Fruit fly (Drosophila melanogaster) whole organism, embryonic: ENCODE measurements around the gene Pp1-87B.

Source experiments
- Atf-2 ChIP-seq: fragments of 200-800 bp; sonication (Bioruptor generic); optimal IDR thresholded peaks from 2 replicates; lab custom pipeline; 2016; ENCODE audit warnings: missing biosample characterization, missing genetic modification characterization
- Atf3 ChIP-seq: fragments of 200-800 bp; sonication (Bioruptor generic); optimal IDR thresholded peaks from 3 replicates; lab custom pipeline; 2016; ENCODE audit warnings: missing biosample characterization, missing genetic modification characterization
- CG10366 ChIP-seq: fragments of 200-800 bp; sonication (Bioruptor generic); IDR thresholded peaks from 2 replicates; pipeline ENCODE4 v1.3.6; 2022; ENCODE audit warnings: missing biosample characterization, missing genetic modification characterization
- CG11398 ChIP-seq: fragments of 200-800 bp; sonication (Bioruptor generic); optimal IDR thresholded peaks from 2 replicates; lab custom pipeline; 2016; ENCODE audit warnings: missing biosample characterization, missing genetic modification characterization
- CG13775 ChIP-seq: fragments of 200-800 bp; sonication (Bioruptor generic); optimal IDR thresholded peaks from 3 replicates; lab custom pipeline; 2017; ENCODE audit warnings: missing biosample characterization, mild to moderate bottlenecking, missing genetic modification characterization
- CG15601 ChIP-seq: fragments of 200-800 bp; sonication (Bioruptor generic); optimal IDR thresholded peaks from 3 replicates; lab custom pipeline; 2019; ENCODE audit warnings: missing biosample characterization, mild to moderate bottlenecking, missing genetic modification characterization, moderate library complexity
- CG17802 ChIP-seq: fragments of 200-800 bp; sonication (Bioruptor generic); optimal IDR thresholded peaks from 2 replicates; lab custom pipeline; 2018; ENCODE audit warnings: missing biosample characterization, mild to moderate bottlenecking, missing genetic modification characterization, moderate library complexity
- CG2116 ChIP-seq: fragments of 200-800 bp; sonication (Bioruptor generic); optimal IDR thresholded peaks from 3 replicates; lab custom pipeline; 2018; ENCODE audit warnings: missing biosample characterization, mild to moderate bottlenecking, missing genetic modification characterization
- CG2678 ChIP-seq: fragments of 200-800 bp; sonication (Bioruptor generic); optimal IDR thresholded peaks from 3 replicates; lab custom pipeline; 2019; ENCODE audit warnings: missing biosample characterization, mild to moderate bottlenecking, missing genetic modification characterization, moderate library complexity
- CG30403 ChIP-seq: fragments of 200-800 bp; sonication (Bioruptor generic); optimal IDR thresholded peaks from 3 replicates; lab custom pipeline; 2016; ENCODE audit warnings: missing biosample characterization, missing genetic modification characterization
- CG31441 ChIP-seq: fragments of 200-800 bp; sonication (Bioruptor generic); IDR thresholded peaks from 2 replicates; pipeline ENCODE4 v1.3.6; 2022; ENCODE audit warnings: missing biosample characterization, missing genetic modification characterization
- CG32532 ChIP-seq: fragments of 200-800 bp; sonication (Bioruptor generic); IDR thresholded peaks from 2 replicates; pipeline ENCODE4 v1.3.6; 2022; ENCODE audit warnings: missing biosample characterization, missing genetic modification characterization
- CG3726 ChIP-seq: fragments of 200-800 bp; sonication (Bioruptor generic); IDR thresholded peaks from 3 replicates; pipeline ENCODE4, ENCODE4 v1.3.6; 2022; ENCODE audit warnings: missing biosample characterization, missing genetic modification characterization
- CG42726 ChIP-seq: fragments of 200-800 bp; sonication (Bioruptor generic); IDR thresholded peaks from 2 replicates; pipeline ENCODE4 v1.3.6; 2022; ENCODE audit warnings: missing biosample characterization, missing genetic modification characterization; ENCODE audit not compliant: partially characterized antibody
- CG4360 ChIP-seq: fragments of 200-800 bp; sonication (Bioruptor generic); IDR thresholded peaks from 2 replicates; pipeline ENCODE4 v1.3.6; 2022; ENCODE audit warnings: missing biosample characterization, missing genetic modification characterization
- CG43689 ChIP-seq: fragments of 200-800 bp; sonication (Bioruptor generic); IDR thresholded peaks from 2 replicates; pipeline ENCODE4 v1.3.6; 2022; ENCODE audit warnings: missing biosample characterization, missing genetic modification characterization
- CG6765 ChIP-seq: fragments of 200-800 bp; sonication (Bioruptor generic); optimal IDR thresholded peaks from 3 replicates; lab custom pipeline; 2017; ENCODE audit warnings: missing biosample characterization, mild to moderate bottlenecking, missing genetic modification characterization
- D ChIP-seq, 2 experiments: fragments of 200-800 bp in 1 of 2; fragments of >200 bp in 1 of 2; sonication (Bioruptor generic) in 1 of 2; optimal IDR thresholded peaks; 2 replicates in 1 of 2; 3 replicates in 1 of 2; lab custom pipeline; 2017; ENCODE audit warnings: mild to moderate bottlenecking in 1 of 2, missing biosample characterization in 1 of 2, missing genetic modification characterization in 1 of 2, missing genetic modification reagents in 1 of 2
- Eip74EF ChIP-seq, 2 experiments: fragments of 200-800 bp in 1 of 2; fragments of >200 bp in 1 of 2; sonication (Bioruptor generic) in 1 of 2; optimal IDR thresholded peaks; 2 replicates each; lab custom pipeline; 2017 to 2019; ENCODE audit warnings: missing biosample characterization in 2 of 2, missing genetic modification characterization in 2 of 2, mild to moderate bottlenecking in 1 of 2, moderate library complexity in 1 of 2
- MTF-1 ChIP-seq: fragments of 200-800 bp; sonication (Bioruptor generic); optimal IDR thresholded peaks from 2 replicates; lab custom pipeline; 2018; ENCODE audit warnings: missing biosample characterization, mild to moderate bottlenecking, missing genetic modification characterization, borderline replicate concordance
- Mrtf ChIP-seq: fragments of 200-800 bp; sonication (Bioruptor generic); IDR thresholded peaks from 3 replicates; pipeline ENCODE4 v1.3.6; 2022; ENCODE audit warnings: missing biosample characterization, missing genetic modification characterization
- Nf-YB ChIP-seq: fragments of 200-800 bp; sonication (Bioruptor generic); optimal IDR thresholded peaks from 3 replicates; lab custom pipeline; 2019; ENCODE audit warnings: missing biosample characterization, mild to moderate bottlenecking, missing genetic modification characterization, moderate library complexity
- Ssrp ChIP-seq: fragments of 200-800 bp; sonication (Bioruptor generic); optimal IDR thresholded peaks from 2 replicates; lab custom pipeline; 2018; ENCODE audit warnings: missing biosample characterization, mild to moderate bottlenecking, missing genetic modification characterization, moderate library complexity
- ase ChIP-seq: fragments of 200-800 bp; sonication (Bioruptor generic); IDR thresholded peaks from 3 replicates; pipeline ENCODE4 v1.3.6; 2022; ENCODE audit warnings: missing biosample characterization, missing genetic modification characterization
- ato ChIP-seq: fragments of 200-800 bp; sonication (Bioruptor generic); IDR thresholded peaks from 2 replicates; pipeline ENCODE4 v1.3.6; 2022; ENCODE audit warnings: missing biosample characterization, missing genetic modification characterization; ENCODE audit not compliant: partially characterized antibody
- bsh ChIP-seq, 2 experiments: fragments of 200-800 bp; sonication (Bioruptor generic); optimal IDR thresholded peaks; 2 replicates each; lab custom pipeline; 2017 to 2018; ENCODE audit warnings: mild to moderate bottlenecking in 2 of 2, missing biosample characterization in 2 of 2, missing genetic modification characterization in 2 of 2, moderate library complexity in 1 of 2
- chm ChIP-seq: fragments of 200-800 bp; sonication (Bioruptor generic); IDR thresholded peaks from 2 replicates; pipeline ENCODE4 v1.3.6; 2022; ENCODE audit warnings: missing biosample characterization, missing genetic modification characterization
- corto ChIP-seq: fragments of 200-800 bp; sonication (Bioruptor generic); optimal IDR thresholded peaks from 2 replicates; lab custom pipeline; 2016; ENCODE audit warnings: missing biosample characterization, mild to moderate bottlenecking, missing genetic modification characterization, moderate library complexity
- dati ChIP-seq: fragments of 200-800 bp; sonication (Bioruptor generic); IDR thresholded peaks from 2 replicates; pipeline ENCODE4 v1.3.6; 2022; ENCODE audit warnings: missing biosample characterization, missing genetic modification characterization
- disco-r ChIP-seq: fragments of 200-800 bp; sonication (Bioruptor generic); optimal IDR thresholded peaks from 2 replicates; lab custom pipeline; 2016; ENCODE audit warnings: missing biosample characterization, missing genetic modification characterization
- eve ChIP-seq, 2 experiments: fragments of >200 bp; optimal IDR thresholded peaks; 2 replicates each; lab custom pipeline; 2017; ENCODE audit warnings: missing biosample characterization in 2 of 2, missing genetic modification characterization in 2 of 2
- gcm ChIP-seq: fragments of 200-800 bp; sonication (Bioruptor generic); optimal IDR thresholded peaks from 2 replicates; lab custom pipeline; 2019; ENCODE audit warnings: missing biosample characterization, mild to moderate bottlenecking, missing genetic modification characterization, moderate library complexity
- hth ChIP-seq: fragments of >200 bp; optimal IDR thresholded peaks from 2 replicates; lab custom pipeline; 2017; ENCODE audit warnings: inconsistent platforms
- lola ChIP-seq, 3 experiments: fragments of >200 bp in 2 of 3; fragments of 200-800 bp in 1 of 3; sonication (Bioruptor generic) in 1 of 3; optimal IDR thresholded peaks; 2 replicates each; lab custom pipeline; 2017 to 2019; ENCODE audit warnings: missing biosample characterization in 3 of 3, missing genetic modification characterization in 3 of 3, mild to moderate bottlenecking in 1 of 3, moderate library complexity in 1 of 3
- odd ChIP-seq: fragments of 200-800 bp; sonication (Bioruptor generic); optimal IDR thresholded peaks from 2 replicates; lab custom pipeline; 2017; ENCODE audit warnings: missing biosample characterization, mild to moderate bottlenecking, missing genetic modification characterization
- peb ChIP-seq: fragments of 200-800 bp; sonication (Bioruptor generic); IDR thresholded peaks from 2 replicates; pipeline ENCODE4 v1.3.6; 2022; ENCODE audit warnings: missing biosample characterization, missing genetic modification characterization
- pnt ChIP-seq: fragments of 200-800 bp; sonication (Bioruptor generic); optimal IDR thresholded peaks from 3 replicates; lab custom pipeline; 2016; ENCODE audit warnings: missing biosample characterization, missing genetic modification characterization
- pros ChIP-seq: fragments of 200-800 bp; sonication (Bioruptor generic); optimal IDR thresholded peaks from 3 replicates; lab custom pipeline; 2019; ENCODE audit warnings: missing biosample characterization, mild to moderate bottlenecking, missing genetic modification characterization, moderate library complexity
- ranshi ChIP-seq: fragments of 200-800 bp; sonication (Bioruptor generic); IDR thresholded peaks from 2 replicates; pipeline ENCODE4 v1.3.6; 2022; ENCODE audit warnings: missing biosample characterization, missing genetic modification characterization
- sc ChIP-seq, 3 experiments: fragments of >200 bp in 2 of 3; fragments of 200-800 bp in 1 of 3; sonication (Bioruptor generic) in 1 of 3; optimal IDR thresholded peaks; 2 replicates in 2 of 3; 3 replicates in 1 of 3; lab custom pipeline; 2017; ENCODE audit warnings: mild to moderate bottlenecking in 1 of 3, missing biosample characterization in 1 of 3, missing genetic modification characterization in 1 of 3, missing genetic modification reagents in 1 of 3
- schlank ChIP-seq: fragments of 200-800 bp; sonication (Bioruptor generic); optimal IDR thresholded peaks from 2 replicates; lab custom pipeline; 2018; ENCODE audit warnings: missing biosample characterization, mild to moderate bottlenecking, missing genetic modification characterization
- seq ChIP-seq: fragments of 200-800 bp; sonication (Bioruptor generic); IDR thresholded peaks from 2 replicates; pipeline ENCODE4 v1.3.6; 2022; ENCODE audit warnings: missing biosample characterization, missing genetic modification characterization
- sob ChIP-seq: fragments of 200-800 bp; sonication (Bioruptor generic); IDR thresholded peaks from 2 replicates; pipeline ENCODE4 v1.3.6; 2022; ENCODE audit warnings: missing biosample characterization, missing genetic modification characterization
- tll ChIP-seq, 2 experiments: fragments of 200-800 bp in 1 of 2; fragments of >200 bp in 1 of 2; sonication (Bioruptor generic) in 1 of 2; optimal IDR thresholded peaks; 2 replicates each; lab custom pipeline; 2017 to 2019; ENCODE audit warnings: missing biosample characterization in 2 of 2, missing genetic modification characterization in 2 of 2, mild to moderate bottlenecking in 1 of 2, moderate library complexity in 1 of 2
- tna ChIP-seq: fragments of 200-800 bp; sonication (Bioruptor generic); IDR thresholded peaks from 2 replicates; pipeline ENCODE4 v1.3.6; 2022; ENCODE audit warnings: missing biosample characterization, missing genetic modification characterization; ENCODE audit not compliant: partially characterized antibody
- tup ChIP-seq: fragments of 200-800 bp; sonication (Bioruptor generic); optimal IDR thresholded peaks from 2 replicates; lab custom pipeline; 2016; ENCODE audit warnings: missing biosample characterization, mild to moderate bottlenecking, missing genetic modification characterization, moderate library complexity
- vnd ChIP-seq: fragments of 200-800 bp; sonication (Bioruptor generic); IDR thresholded peaks from 3 replicates; pipeline ENCODE4 v1.3.6; 2022; ENCODE audit warnings: missing biosample characterization, missing genetic modification characterization; ENCODE audit not compliant: partially characterized antibody
- zen ChIP-seq: fragments of 200-800 bp; sonication (Bioruptor generic); optimal IDR thresholded peaks from 3 replicates; lab custom pipeline; 2018; ENCODE audit warnings: missing biosample characterization, mild to moderate bottlenecking, missing genetic modification characterization, moderate library complexity

Gene Pp1-87B

DNA sequence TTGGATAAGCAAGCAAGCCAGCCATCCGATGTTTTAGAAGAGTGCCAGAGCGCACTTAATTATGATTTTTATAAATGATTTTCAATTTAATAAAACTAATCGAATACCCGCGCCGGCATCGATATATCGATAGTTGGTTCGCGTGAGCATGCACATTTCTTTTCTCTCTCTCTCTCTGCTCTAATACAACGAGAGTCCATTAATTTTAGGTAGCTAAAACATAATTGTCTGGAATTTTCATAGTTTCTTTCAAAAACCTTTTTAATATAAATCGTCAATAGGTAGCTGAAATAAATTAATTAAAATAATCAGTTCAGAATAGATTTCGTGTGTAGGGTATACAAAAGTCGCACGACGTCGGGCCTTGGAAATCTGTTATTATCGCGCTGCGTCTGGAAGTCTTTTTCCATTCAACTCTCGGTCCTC lies 23.2 kb upstream of the Pp1-87B start, which contains the start of gene CG18549 (continued):
- TF ChIP-seq CG11398 (GFP tag; lab: Kevin White, UChicago) (peak; percentile 99), gcm (GFP tag; lab: Kevin White, UChicago) (peak; percentile 100), tll (GFP tag; optimal IDR thresholded peaks at IDR 0.05; lab: Kevin White, UChicago) (peak in 1 of 2 experiments; percentile 89), dati (GFP tag; lab: Robert Waterston, UW) (peak; percentile 99), bsh (GFP tag; optimal IDR thresholded peaks at IDR 0.05; lab: Kevin White, UChicago) (peak; percentile 100), chm (GFP tag; lab: Robert Waterston, UW) (peak; percentile 100), vnd (GFP tag; lab: Robert Waterston, UW) (peak; percentile 65), pros (peak; percentile 90), CG32532 (peak; percentile 100), Mrtf (peak; percentile 99), CG17802 (tag; lab: Kevin White, UChicago) (peak; percentile 95), CG10366 (GFP tag; lab: Robert Waterston, UW) (peak; percentile 100), Atf-2 (GFP tag; lab: Kevin White, UChicago) (peak; percentile 99), Nf-YB (peak; percentile 93), Atf3 (GFP tag; lab: Kevin White, UChicago) (peak; percentile 99), hth (lab: Kevin White, UChicago) (no peak), zen (tag; lab: Kevin White, UChicago) (peak; percentile 100), Eip74EF (GFP tag; optimal IDR thresholded peaks at IDR 0.05; lab: Kevin White, UChicago) (peak in 1 of 2 experiments; percentile 100), disco-r (peak; percentile 99), peb (peak; percentile 100), CG42726 (GFP tag; lab: Robert Waterston, UW) (peak; percentile 5; the same call in 1 of the 2 replicates), ranshi (GFP tag; lab: Robert Waterston, UW) (peak; percentile 100), CG6765 (GFP tag; lab: Kevin White, UChicago) (peak; percentile 99), sob (GFP tag; lab: Robert Waterston, UW) (peak; percentile 100), corto (peak; percentile 100), schlank (peak; percentile 99), CG15601 (tag; lab: Kevin White, UChicago) (peak; percentile 99), CG3726 (peak; percentile 100), pnt (GFP tag; lab: Kevin White, UChicago) (peak; percentile 99), CG30403 (peak; percentile 100), Ssrp (tag; lab: Kevin White, UChicago) (peak; percentile 100), CG2116 (GFP tag; lab: Kevin White, UChicago) (peak; percentile 94), seq (GFP tag; lab: Robert Waterston, UW) (peak; percentile 100), tna (GFP tag; lab: Robert Waterston, UW) (peak; percentile 62), CG43689 (GFP tag; lab: Robert Waterston, UW) (peak; percentile 99), ato (GFP tag; lab: Robert Waterston, UW) (peak; percentile 71), tup (peak; percentile 99), odd (GFP tag; lab: Kevin White, UChicago) (peak; percentile 100), eve (GFP tag; optimal IDR thresholded peaks at IDR 0.05; lab: Kevin White, UChicago) (no peak), CG13775 (peak; percentile 99), ase (GFP tag; lab: Robert Waterston, UW) (peak; percentile 100), CG4360 (GFP tag; lab: Robert Waterston, UW) (peak; percentile 95), CG2678 (peak; percentile 100), MTF-1 (GFP tag; lab: Kevin White, UChicago) (peak; percentile 99), CG31441 (GFP tag; lab: Robert Waterston, UW) (peak; percentile 99), lola (GFP tag; optimal IDR thresholded peaks at IDR 0.05; lab: Kevin White, UChicago) (peak in 1 of 3 experiments; percentile 100), D (optimal IDR thresholded peaks at IDR 0.05; lab: Kevin White, UChicago) (no peak), D (GFP tag; optimal IDR thresholded peaks at IDR 0.05; lab: Kevin White, UChicago) (peak; percentile 100), sc (optimal IDR thresholded peaks at IDR 0.05; lab: Kevin White, UChicago) (no peak), sc (GFP tag; optimal IDR thresholded peaks at IDR 0.05; lab: Kevin White, UChicago) (peak; percentile 100)
